Fruit fly (Drosophila melanogaster): ENCODE measurements around the gene CG14696.
A peak's percentile ranks its signal among the peaks of the same experiment; 100 is the strongest.

DNA sequence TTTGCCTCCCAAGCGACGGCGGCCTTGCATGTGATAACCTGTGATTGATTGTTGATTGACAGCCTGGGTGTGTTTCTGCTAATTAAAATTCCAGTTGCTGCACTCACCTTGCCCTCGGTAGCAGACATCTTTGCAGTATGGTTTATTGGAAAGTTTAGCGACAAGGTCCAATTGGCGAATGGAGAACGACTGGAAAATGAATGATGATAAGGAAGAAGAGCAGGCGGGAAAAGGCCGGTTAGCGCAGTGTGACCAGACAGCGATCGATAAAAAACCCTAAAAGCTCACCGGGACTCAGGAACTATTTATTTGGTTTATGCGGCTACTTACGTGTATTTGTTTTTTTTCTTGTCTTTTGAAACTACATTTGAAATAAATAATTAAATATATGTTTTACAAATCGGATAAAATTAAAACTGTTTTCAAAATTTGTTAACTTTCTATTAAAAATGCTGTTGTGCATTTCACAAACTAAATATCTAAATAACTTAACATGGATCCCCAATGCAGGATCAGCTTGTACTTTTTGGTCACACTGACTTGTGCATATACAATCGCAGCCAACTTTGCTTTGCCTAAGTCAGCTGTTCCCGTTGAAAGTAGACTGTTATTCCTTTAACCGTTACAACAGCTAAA lies 12.5 kb downstream of the CG14696 start, which contains the start of gene Fdh:
- no peak for TF ChIP-seq pan (optimal IDR thresholded peaks at IDR 0.05)
- peak; percentile 36 for TF ChIP-seq ey (GFP tag; optimal IDR thresholded peaks at IDR 0.05)
- no peak for TF ChIP-seq Hr78 (GFP tag; optimal IDR thresholded peaks at IDR 0.05)
- TF ChIP-seq Myc (optimal IDR thresholded peaks at IDR 0.05), result no peak
- peak; percentile 72 for TF ChIP-seq h (GFP tag; optimal IDR thresholded peaks at IDR 0.05)
- TF ChIP-seq GATAd (GFP tag; optimal IDR thresholded peaks at IDR 0.05), result no peak

Data from whole organism, wandering third instar larva.